Worm (Caenorhabditis elegans): Measurements from ENCODE around the gene srh-250.

ce11 chrII:3843305-3843704, 35.1 kb upstream of the srh-250 start, which contains the start of the genes C17A2.7 and C17A2.3:
- TF ChIP-seq him-1 (tag; optimal IDR thresholded peaks at IDR 0.05), result no peak
- TF ChIP-seq W03F9.2 (tag; optimal IDR thresholded peaks at IDR 0.05), result no peak

Measured in whole organism, L4/young adult.